Worm (Caenorhabditis elegans) whole organism, midembryonic: Measurements from ENCODE around the gene F10C1.23.

Experiments used
- T22C8.4 ChIP-seq: fragments of 200-800 bp; sonication (Bioruptor generic); IDR thresholded peaks from 2 replicates; pipeline ENCODE4 v1.3.6; 2022; ENCODE audit warnings: missing genetic modification characterization, missing compliant biosample characterization
- cog-1 ChIP-seq: sonication (generic microtip); optimal IDR thresholded peaks from 2 replicates; lab custom pipeline; 2016; ENCODE audit warnings: missing genetic modification characterization, missing compliant biosample characterization
- flt-1 ChIP-seq: fragments of 200-800 bp; sonication (Bioruptor generic); IDR thresholded peaks from 2 replicates; pipeline ENCODE4 v1.3.6; 2022; ENCODE audit warnings: missing genetic modification characterization, missing compliant biosample characterization
- klf-2 ChIP-seq: fragments of 200-800 bp; sonication (Bioruptor generic); conservative IDR thresholded peaks from 2 replicates; pipeline ENCODE4 v1.3.6; 2022; ENCODE audit warnings: missing genetic modification reagents, missing genetic modification characterization, missing compliant biosample characterization
- med-1 ChIP-seq: sonication (generic microtip); optimal IDR thresholded peaks from 2 replicates; lab custom pipeline; 2017; ENCODE audit warnings: missing genetic modification characterization, mild to moderate bottlenecking, missing compliant biosample characterization, antibody characterized with exemption, missing genetic modification reagents; ENCODE audit not compliant: insufficient read depth
- ref-1 ChIP-seq: fragments of 200-800 bp; sonication (Bioruptor generic); conservative IDR thresholded peaks from 2 replicates; pipeline ENCODE4 v1.3.6; 2022; ENCODE audit warnings: missing genetic modification reagents, missing genetic modification characterization, missing compliant biosample characterization
- tab-1 ChIP-seq: fragments of 200-800 bp; sonication (Bioruptor generic); IDR thresholded peaks from 2 replicates; pipeline ENCODE4 v1.3.6; 2022; ENCODE audit warnings: missing genetic modification characterization, missing compliant biosample characterization
- ztf-23 ChIP-seq: fragments of 200-800 bp; sonication (Bioruptor generic); IDR thresholded peaks from 2 replicates; pipeline ENCODE4 v1.3.6; 2022; ENCODE audit warnings: missing genetic modification reagents, missing genetic modification characterization, missing compliant biosample characterization
- ztf-29 ChIP-seq: fragments of 200-800 bp; sonication (Bioruptor generic); IDR thresholded peaks from 2 replicates; pipeline ENCODE4 v1.3.6; 2022; ENCODE audit warnings: missing genetic modification reagents, missing genetic modification characterization, missing compliant biosample characterization

Gene F10C1.23

ce11 chrII:5801075-5801474 is 43.2 kb downstream of the F10C1.23 start, which contains the start of the genes K05F1.9 and K05F1.1:
Gene K05F1.9 (minus strand): TSS chrII:5801175.
Gene K05F1.1 (plus strand): TSS chrII:5801382.
- TF ChIP-seq klf-2 (GFP tag; lab: Robert Waterston, UW): no peak
- no peak for TF ChIP-seq med-1 (GFP tag; lab: Kevin White, UChicago)
- no peak for TF ChIP-seq T22C8.4 (GFP tag; lab: Robert Waterston, UW)
- TF ChIP-seq flt-1: no peak
- no peak for TF ChIP-seq ztf-23 (GFP tag; lab: Robert Waterston, UW)
- no peak for TF ChIP-seq cog-1
- no peak for TF ChIP-seq tab-1 (GFP tag; lab: Robert Waterston, UW)
- no peak for TF ChIP-seq ztf-29 (GFP tag; lab: Robert Waterston, UW)
- TF ChIP-seq ref-1: no peak

- no peak for TF ChIP-seq klf-2 (GFP tag; lab: Robert Waterston, UW)
- no peak for TF ChIP-seq tab-1 (GFP tag; lab: Robert Waterston, UW)
- TF ChIP-seq ztf-29 (GFP tag; lab: Robert Waterston, UW): no peak
- TF ChIP-seq ztf-23 (GFP tag; lab: Robert Waterston, UW): no peak
- TF ChIP-seq med-1 (GFP tag; lab: Kevin White, UChicago): no peak
- TF ChIP-seq flt-1: no peak
- no peak for TF ChIP-seq cog-1
- no peak for TF ChIP-seq ref-1
- TF ChIP-seq T22C8.4 (GFP tag; lab: Robert Waterston, UW): no peak
Measured at ce11 chrII:5804288-5804687, 46.4 kb downstream of the F10C1.23 start.

- TF ChIP-seq flt-1: no peak
- no peak for TF ChIP-seq klf-2 (GFP tag; lab: Robert Waterston, UW)
- no peak for TF ChIP-seq tab-1 (GFP tag; lab: Robert Waterston, UW)
- no peak for TF ChIP-seq med-1 (GFP tag; lab: Kevin White, UChicago)
- TF ChIP-seq cog-1: no peak
- TF ChIP-seq ztf-23 (GFP tag; lab: Robert Waterston, UW): no peak
- TF ChIP-seq T22C8.4 (GFP tag; lab: Robert Waterston, UW): no peak
- no peak for TF ChIP-seq ztf-29 (GFP tag; lab: Robert Waterston, UW)
- no peak for TF ChIP-seq ref-1
Measured at ce11 chrII:5805303-5805702, 47.5 kb downstream of the F10C1.23 start, which contains the start of gene K05F1.10. Gene K05F1.10 (minus strand): TSS chrII:5805473.

- TF ChIP-seq med-1 (GFP tag; lab: Kevin White, UChicago) (no peak), tab-1 (GFP tag; lab: Robert Waterston, UW) (no peak), ztf-23 (GFP tag; lab: Robert Waterston, UW) (no peak), T22C8.4 (GFP tag; lab: Robert Waterston, UW) (no peak), ref-1 (no peak), flt-1 (no peak), ztf-29 (GFP tag; lab: Robert Waterston, UW) (no peak), klf-2 (GFP tag; lab: Robert Waterston, UW) (no peak), cog-1 (no peak)
Measured at ce11 chrII:5806563-5806962, 48.7 kb downstream of the F10C1.23 start.
